Fruit fly (Drosophila melanogaster): ENCODE results near the gene pb.

pb gene

dm6 chr3R:6755454-6755853 is 13.6 kb upstream of the pb start:
- TF ChIP-seq dmrt93B (GFP tag; optimal IDR thresholded peaks at IDR 0.05), result no peak
- TF ChIP-seq Hr83 (GFP tag; optimal IDR thresholded peaks at IDR 0.05; ENCODE audit: poor library complexity, severe bottlenecking), result no peak
- no peak for TF ChIP-seq dl (GFP tag; optimal IDR thresholded peaks at IDR 0.05; ENCODE audit: insufficient read depth in 1 of 2, partially characterized antibody in 2 of 2)

dm6 chr3R:6754104-6754951 is 12.5 kb upstream of the pb start, which contains the start of gene zen:
Gene zen (minus strand): TSS chr3R:6754194.
- no peak for TF ChIP-seq sv (GFP tag; optimal IDR thresholded peaks at IDR 0.05)
- TF ChIP-seq Hr83 (GFP tag; optimal IDR thresholded peaks at IDR 0.05; ENCODE audit: poor library complexity, severe bottlenecking), result no peak
- TF ChIP-seq fru (GFP tag; optimal IDR thresholded peaks at IDR 0.05), result no peak
- no peak for TF ChIP-seq GATAd (GFP tag; optimal IDR thresholded peaks at IDR 0.05)
- no peak for TF ChIP-seq usp (GFP tag; optimal IDR thresholded peaks at IDR 0.05)
- TF ChIP-seq HLH106 (tag; optimal IDR thresholded peaks at IDR 0.05), result no peak
- TF ChIP-seq br (GFP tag; optimal IDR thresholded peaks at IDR 0.05), result no peak
- no peak for TF ChIP-seq Jra (GFP tag; optimal IDR thresholded peaks at IDR 0.05)
- no peak for TF ChIP-seq Hr78 (GFP tag; optimal IDR thresholded peaks at IDR 0.05)
- no peak for TF ChIP-seq Hnf4 (GFP tag; optimal IDR thresholded peaks at IDR 0.05)
- no peak for TF ChIP-seq lola (GFP tag; optimal IDR thresholded peaks at IDR 0.05)
- TF ChIP-seq dsf (GFP tag; optimal IDR thresholded peaks at IDR 0.05; ENCODE audit: borderline replicate concordance), result no peak
- no peak for TF ChIP-seq tai (GFP tag; optimal IDR thresholded peaks at IDR 0.05)
- no peak for TF ChIP-seq Dfd (GFP tag; optimal IDR thresholded peaks at IDR 0.05)
- TF ChIP-seq dl (GFP tag; optimal IDR thresholded peaks at IDR 0.05; ENCODE audit: insufficient read depth in 1 of 2, partially characterized antibody in 2 of 2), result no peak
- TF ChIP-seq jim (GFP tag; optimal IDR thresholded peaks at IDR 0.05), result no peak
- no peak for TF ChIP-seq Sp1 (GFP tag; optimal IDR thresholded peaks at IDR 0.05)

DNA sequence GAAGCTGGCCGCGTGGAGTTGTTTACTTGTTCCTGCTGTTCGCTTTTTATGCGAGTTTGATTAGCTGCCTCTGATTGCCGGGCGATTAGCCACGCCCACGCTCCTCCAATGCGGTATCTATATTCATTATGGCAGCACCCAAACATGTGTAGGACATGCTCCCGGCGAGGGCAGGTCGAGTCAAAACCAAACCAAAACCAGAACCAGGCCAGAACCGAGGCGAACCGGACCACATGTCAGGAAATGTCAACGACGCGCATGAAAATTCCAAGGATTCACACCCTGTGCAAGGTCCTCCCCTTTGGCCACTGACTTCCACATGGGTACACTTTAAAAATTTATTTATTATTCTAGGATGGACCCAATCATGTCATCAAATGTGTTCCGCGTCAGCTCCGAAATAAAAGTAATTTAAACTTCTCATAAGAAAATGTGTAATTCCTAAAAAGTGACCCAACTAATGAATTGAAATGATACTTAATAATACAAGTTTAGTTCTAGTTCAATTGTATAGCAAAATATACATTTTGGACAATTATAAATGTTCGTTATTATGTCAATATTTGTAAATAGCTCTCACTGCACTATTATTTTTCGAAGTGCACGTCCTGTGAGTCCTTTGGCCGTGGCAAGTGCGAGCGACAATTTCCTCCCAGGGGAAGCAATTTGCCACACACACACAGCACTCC is 9.7 kb upstream of the pb start:
- no peak for TF ChIP-seq Dif (GFP tag; optimal IDR thresholded peaks at IDR 0.05; ENCODE audit: partially characterized antibody)

dm6 chr3R:6747907-6748306 is 6.0 kb upstream of the pb start, which contains the start of gene CG34297:
Gene CG34297 (minus strand): TSS chr3R:6748007.
- TF ChIP-seq usp (GFP tag; optimal IDR thresholded peaks at IDR 0.05), result no peak
- no peak for TF ChIP-seq foxo (GFP tag; optimal IDR thresholded peaks at IDR 0.05)
- no peak for TF ChIP-seq sage (GFP tag; optimal IDR thresholded peaks at IDR 0.05)
- TF ChIP-seq h (GFP tag; optimal IDR thresholded peaks at IDR 0.05), result no peak
- TF ChIP-seq OdsH (GFP tag; optimal IDR thresholded peaks at IDR 0.05), result no peak
- TF ChIP-seq dmrt93B (GFP tag; optimal IDR thresholded peaks at IDR 0.05), result no peak
- no peak for TF ChIP-seq N (GFP tag; optimal IDR thresholded peaks at IDR 0.05)
- TF ChIP-seq pan (optimal IDR thresholded peaks at IDR 0.05), result no peak
- TF ChIP-seq psq (GFP tag; optimal IDR thresholded peaks at IDR 0.05), result no peak
- TF ChIP-seq Hr78 (GFP tag; optimal IDR thresholded peaks at IDR 0.05), result no peak
- TF ChIP-seq CrebA (GFP tag; optimal IDR thresholded peaks at IDR 0.05; ENCODE audit: borderline replicate concordance), result no peak
- no peak for TF ChIP-seq Dfd (GFP tag; optimal IDR thresholded peaks at IDR 0.05)
- TF ChIP-seq ey (GFP tag; optimal IDR thresholded peaks at IDR 0.05), result no peak
- no peak for TF ChIP-seq jim (GFP tag; optimal IDR thresholded peaks at IDR 0.05)

- no peak for TF ChIP-seq pan (optimal IDR thresholded peaks at IDR 0.05)
- TF ChIP-seq Rel (GFP tag; optimal IDR thresholded peaks at IDR 0.05), result no peak
- TF ChIP-seq Rel (tag; optimal IDR thresholded peaks at IDR 0.05), result no peak
- TF ChIP-seq Mio (GFP tag; optimal IDR thresholded peaks at IDR 0.05), result no peak
- TF ChIP-seq Hnf4 (GFP tag; optimal IDR thresholded peaks at IDR 0.05), result no peak
- TF ChIP-seq Jra (GFP tag; optimal IDR thresholded peaks at IDR 0.05), result no peak
- TF ChIP-seq lola (GFP tag; optimal IDR thresholded peaks at IDR 0.05), result no peak
- TF ChIP-seq usp (GFP tag; optimal IDR thresholded peaks at IDR 0.05), result no peak
- no peak for TF ChIP-seq dl (GFP tag; optimal IDR thresholded peaks at IDR 0.05; ENCODE audit: insufficient read depth in 1 of 2, partially characterized antibody in 2 of 2)
- no peak for TF ChIP-seq HLH106 (tag; optimal IDR thresholded peaks at IDR 0.05)
- no peak for TF ChIP-seq h (GFP tag; optimal IDR thresholded peaks at IDR 0.05)
- no peak for TF ChIP-seq foxo (GFP tag; optimal IDR thresholded peaks at IDR 0.05)
- no peak for TF ChIP-seq Dif (GFP tag; optimal IDR thresholded peaks at IDR 0.05; ENCODE audit: partially characterized antibody)
- TF ChIP-seq tai (GFP tag; optimal IDR thresholded peaks at IDR 0.05), result no peak
- no peak for TF ChIP-seq Abd-B (GFP tag; optimal IDR thresholded peaks at IDR 0.05)
These were observed 4.3 kb upstream of the pb start for dm6 chr3R:6746212-6746611.
